Worm (Caenorhabditis elegans): ENCODE measurements around the gene C16A3.6.

- no peak for TF ChIP-seq hmg-4 (GFP tag; optimal IDR thresholded peaks at IDR 0.05)
- TF ChIP-seq aly-1 (tag; optimal IDR thresholded peaks at IDR 0.05): no peak
- no peak for TF ChIP-seq ama-1 (optimal IDR thresholded peaks at IDR 0.05)
- TF ChIP-seq tbx-37 (GFP tag; conservative IDR thresholded peaks at IDR 0.05): no peak
- no peak for TF ChIP-seq sea-1 (GFP tag; conservative IDR thresholded peaks at IDR 0.05)
- TF ChIP-seq hmbx-1 (tag; optimal IDR thresholded peaks at IDR 0.05): no peak
- no peak for TF ChIP-seq scrt-1 (GFP tag; IDR thresholded peaks at IDR 0.05)
- TF ChIP-seq flt-1 (GFP tag; IDR thresholded peaks at IDR 0.05): no peak
- TF ChIP-seq F13C5.2 (tag; optimal IDR thresholded peaks at IDR 0.05): no peak
- no peak for TF ChIP-seq tra-4 (tag; optimal IDR thresholded peaks at IDR 0.05)
- TF ChIP-seq B0310.2 (tag; optimal IDR thresholded peaks at IDR 0.05): no peak
These were observed 39.2 kb downstream of the C16A3.6 start for ce11 chrIII:6418254-6418653.

Data from whole organism, early embryonic.